Worm (Caenorhabditis elegans) whole organism, L4/young adult: ENCODE results near the gene gadr-2.
A peak's percentile ranks its signal among the peaks of the same experiment; 100 is the strongest.

Experiments
- W03F9.2 ChIP-seq: fragments of 150-350 bp; optimal IDR thresholded peaks from 2 replicates; lab custom pipeline; 2014; ENCODE audit warnings: missing biosample characterization, missing genetic modification characterization
- dao-5 ChIP-seq: sonication (generic microtip); optimal IDR thresholded peaks from 2 replicates; lab custom pipeline; 2016; ENCODE audit warnings: missing genotype, missing genetic modification characterization, moderate library complexity, missing compliant biosample characterization
- him-1 ChIP-seq: sonication (generic microtip); optimal IDR thresholded peaks from 2 replicates; lab custom pipeline; 2016; ENCODE audit warnings: missing genotype, missing genetic modification reagents, missing genetic modification characterization, missing compliant biosample characterization

The gadr-2 gene

ce11 chrIV:9512836-9513235 is 27.9 kb upstream of the gadr-2 start, which contains the start of gene C33A12.3:
TSS of gene C33A12.3 (minus strand) at chrIV:9513002.
- TF ChIP-seq dao-5 (tag; lab: Kevin White, UChicago) (no peak), him-1 (no peak), W03F9.2 (no peak)

ce11 chrIV:9511640-9512039 is 26.7 kb upstream of the gadr-2 start:
- TF ChIP-seq W03F9.2 (no peak), him-1 (no peak), dao-5 (tag; lab: Kevin White, UChicago) (no peak)

ce11 chrIV:9511221-9511638 is 26.3 kb upstream of the gadr-2 start:
- TF ChIP-seq him-1 (peak; percentile 57), W03F9.2 (peak; percentile 67), dao-5 (tag; lab: Kevin White, UChicago) (no peak)

- TF ChIP-seq him-1 (no peak), dao-5 (tag; lab: Kevin White, UChicago) (no peak), W03F9.2 (no peak)
These were observed 25.5 kb upstream of the gadr-2 start, which contains the start of gene C33A12.4 for ce11 chrIV:9510439-9510838. TSS of gene C33A12.4 (minus strand) at chrIV:9510569.

- TF ChIP-seq dao-5 (tag; lab: Kevin White, UChicago): no peak
- no peak for TF ChIP-seq W03F9.2
- TF ChIP-seq him-1: no peak
These were observed 23.7 kb upstream of the gadr-2 start, which contains the start of gene ethe-1 for ce11 chrIV:9508612-9509011. TSS of gene ethe-1 (minus strand) at chrIV:9508761.

- no peak for TF ChIP-seq him-1
- no peak for TF ChIP-seq W03F9.2
- no peak for TF ChIP-seq dao-5 (tag; lab: Kevin White, UChicago)
These were observed 21.3 kb upstream of the gadr-2 start, which contains the start of gene ttr-9 for ce11 chrIV:9506251-9506650. TSS of gene ttr-9 (minus strand) at chrIV:9506351.

- TF ChIP-seq dao-5 (tag; lab: Kevin White, UChicago): no peak
- no peak for TF ChIP-seq W03F9.2
- TF ChIP-seq him-1: no peak
These were observed 15.2 kb upstream of the gadr-2 start, which contains the start of gene ugt-21 for ce11 chrIV:9500100-9500499. TSS of gene ugt-21 (plus strand) at chrIV:9500311.

- TF ChIP-seq dao-5 (tag; lab: Kevin White, UChicago): no peak
- TF ChIP-seq W03F9.2: no peak
- no peak for TF ChIP-seq him-1
These were observed 14.7 kb upstream of the gadr-2 start for ce11 chrIV:9499636-9500035.

ce11 chrIV:9498088-9498487 is 13.1 kb upstream of the gadr-2 start, which contains the start of gene sru-4:
TSS of gene sru-4 (plus strand) at chrIV:9498388.
- TF ChIP-seq him-1: no peak
- no peak for TF ChIP-seq dao-5 (tag; lab: Kevin White, UChicago)
- no peak for TF ChIP-seq W03F9.2

- TF ChIP-seq him-1: no peak
- no peak for TF ChIP-seq W03F9.2
- TF ChIP-seq dao-5 (tag; lab: Kevin White, UChicago): no peak
These were observed 11.4 kb upstream of the gadr-2 start, which contains the start of gene sru-3 for ce11 chrIV:9496306-9496705. TSS of gene sru-3 (plus strand) at chrIV:9496606.

- TF ChIP-seq dao-5 (tag; lab: Kevin White, UChicago): no peak
These were observed 5.4 kb upstream of the gadr-2 start, which contains the start of gene sru-6 for ce11 chrIV:9490320-9490719. TSS of gene sru-6 (plus strand) at chrIV:9490620.

- TF ChIP-seq W03F9.2 (no peak), dao-5 (tag; lab: Kevin White, UChicago) (no peak), him-1 (no peak)
These were observed 3.4 kb upstream of the gadr-2 start, which contains the start of gene sru-1 for ce11 chrIV:9488315-9488714. TSS of gene sru-1 (plus strand) at chrIV:9488615.

ce11 chrIV:9486779-9487178 is 1.8 kb upstream of the gadr-2 start:
- TF ChIP-seq W03F9.2: no peak
- TF ChIP-seq him-1: no peak
- no peak for TF ChIP-seq dao-5 (tag; lab: Kevin White, UChicago)

- no peak for TF ChIP-seq dao-5 (tag; lab: Kevin White, UChicago)
- no peak for TF ChIP-seq him-1
- TF ChIP-seq W03F9.2: no peak
These were observed 1.0 kb upstream of the gadr-2 start, which contains the start of gene sru-2 for ce11 chrIV:9485972-9486371. TSS of gene sru-2 (plus strand) at chrIV:9486272.

- TF ChIP-seq him-1 (no peak), W03F9.2 (no peak), dao-5 (tag; lab: Kevin White, UChicago) (no peak)
These were observed 4.0 kb downstream of the gadr-2 start, which contains the start of gene cng-3 for ce11 chrIV:9480936-9481335. TSS of gene cng-3 (minus strand) at chrIV:9481037.
